Fruit fly (Drosophila melanogaster) whole organism, wandering third instar larva: Measurements from ENCODE around the gene Mtch.

Experiments
- dl ChIP-seq, 2 experiments: fragments of 175-275, 200-275 bp in 1 of 2; fragments of 200-275 bp in 1 of 2; sonication (Bioruptor generic); optimal IDR thresholded peaks; lab custom pipeline; 2018; ENCODE audit warnings: mild to moderate bottlenecking in 2 of 2, missing biosample characterization in 2 of 2, missing genetic modification characterization in 2 of 2, moderate library complexity in 2 of 2; ENCODE audit not compliant: partially characterized antibody in 2 of 2, insufficient read depth in 1 of 2
- fru ChIP-seq: fragments of 200-800 bp; sonication (Bioruptor generic); optimal IDR thresholded peaks from 3 replicates; lab custom pipeline; 2016; ENCODE audit warnings: missing biosample characterization, mild to moderate bottlenecking, missing genetic modification characterization
- lola ChIP-seq: fragments of >200 bp; optimal IDR thresholded peaks from 2 replicates; lab custom pipeline; 2017; ENCODE audit warnings: missing biosample characterization, missing genetic modification characterization
- psq ChIP-seq: fragments of 200-800 bp; sonication (Bioruptor generic); optimal IDR thresholded peaks from 3 replicates; lab custom pipeline; 2017; ENCODE audit warnings: missing biosample characterization, mild to moderate bottlenecking, missing genetic modification characterization, moderate library complexity

dm6 chr3L:153670-154069 lies 30.8 kb upstream of the Mtch start:
- no peak for TF ChIP-seq dl (GFP tag; optimal IDR thresholded peaks at IDR 0.05; lab: Kevin White, UChicago; ENCODE audit: insufficient read depth in 1 of 2, partially characterized antibody in 2 of 2)
- TF ChIP-seq fru (GFP tag; lab: Kevin White, UChicago), result no peak
- no peak for TF ChIP-seq psq
- no peak for TF ChIP-seq lola (GFP tag; lab: Kevin White, UChicago)
